Worm (Caenorhabditis elegans) whole organism, L4 larva: ENCODE results near the gene Y39A1A.20.

Source experiments
- D1046.2 ChIP-seq: fragments of 200-800 bp; sonication (Bioruptor generic); IDR thresholded peaks from 2 replicates; pipeline ENCODE4 v1.3.6; 2022; ENCODE audit warnings: missing genetic modification characterization, missing compliant biosample characterization
- F37D6.2 ChIP-seq: sonication (generic microtip); optimal IDR thresholded peaks from 2 replicates; lab custom pipeline; 2016; ENCODE audit warnings: mild to moderate bottlenecking, missing genetic modification characterization, missing compliant biosample characterization
- F49E8.2 ChIP-seq: sonication (generic microtip); optimal IDR thresholded peaks from 2 replicates; lab custom pipeline; 2016; ENCODE audit warnings: missing compliant biosample characterization, mild to moderate bottlenecking, missing genetic modification characterization, borderline replicate concordance
- T26A8.4 ChIP-seq: fragments of 200-800 bp; sonication (Bioruptor generic); IDR thresholded peaks from 2 replicates; pipeline ENCODE4 v1.3.6; 2022; ENCODE audit warnings: missing genetic modification characterization, missing compliant biosample characterization
- Y105C5A.15 ChIP-seq: fragments of 200-800 bp; sonication (Bioruptor generic); IDR thresholded peaks from 2 replicates; pipeline ENCODE4 v1.3.6; 2022; ENCODE audit warnings: missing genetic modification characterization, missing compliant biosample characterization
- Y48G9A.11 ChIP-seq: fragments of 200-800 bp; sonication (Bioruptor generic); IDR thresholded peaks from 2 replicates; pipeline ENCODE4 v1.3.6; 2022; ENCODE audit warnings: missing genetic modification reagents, missing genetic modification characterization, missing compliant biosample characterization
- Y5F2A.4 ChIP-seq: fragments of 200-800 bp; sonication (Bioruptor generic); optimal IDR thresholded peaks from 2 replicates; lab custom pipeline; 2018; ENCODE audit warnings: mild to moderate bottlenecking, missing genetic modification characterization, missing compliant biosample characterization
- Y75B8A.6 ChIP-seq: fragments of 200-800 bp; sonication (Bioruptor generic); IDR thresholded peaks from 2 replicates; pipeline ENCODE4 v1.3.6; 2022; ENCODE audit warnings: missing genetic modification reagents, missing genetic modification characterization, missing compliant biosample characterization
- aha-1 ChIP-seq: fragments of 150-350 bp; peaks from one replicate; lab custom pipeline; 2014; ENCODE audit warnings: missing biosample characterization, missing genetic modification characterization
- aly-2 ChIP-seq: sonication (generic microtip); optimal IDR thresholded peaks from 2 replicates; lab custom pipeline; 2018; ENCODE audit warnings: missing biosample characterization, missing genetic modification characterization
- ama-1 ChIP-seq: fragments of 150-350 bp; optimal IDR thresholded peaks from 2 replicates; lab custom pipeline; 2014; ENCODE audit warnings: inconsistent platforms, mixed read lengths
- arid-1 ChIP-seq: fragments of 200-800 bp; sonication (Bioruptor generic); conservative IDR thresholded peaks from 2 replicates; pipeline ENCODE4 v1.3.6; 2022; ENCODE audit warnings: missing genetic modification reagents, missing genetic modification characterization, missing compliant biosample characterization
- ceh-28 ChIP-seq: fragments of 150-350 bp; optimal IDR thresholded peaks from 2 replicates; lab custom pipeline; 2014; ENCODE audit warnings: missing biosample characterization, missing genetic modification reagents, missing genetic modification characterization
- ces-1 ChIP-seq: fragments of 150-350 bp; sonication (generic microtip); optimal IDR thresholded peaks from 4 replicates; lab custom pipeline; 2014; ENCODE audit warnings: missing biosample characterization, missing genetic modification reagents, missing genetic modification characterization
- daf-12 ChIP-seq: fragments of 150-350 bp; optimal IDR thresholded peaks from 2 replicates; lab custom pipeline; 2014; ENCODE audit warnings: missing biosample characterization, missing genetic modification reagents, missing genetic modification characterization
- dmd-6 ChIP-seq: fragments of 200-800 bp; sonication (Bioruptor generic); IDR thresholded peaks from 2 replicates; pipeline ENCODE4 v1.3.6; 2022; ENCODE audit warnings: missing genetic modification reagents, missing genetic modification characterization, missing compliant biosample characterization
- dmd-9 ChIP-seq: fragments of 200-800 bp; sonication (Bioruptor generic); IDR thresholded peaks from 2 replicates; pipeline ENCODE4 v1.3.6; 2022; ENCODE audit warnings: missing genetic modification reagents, missing genetic modification characterization, missing compliant biosample characterization
- duxl-1 ChIP-seq: sonication (generic microtip); optimal IDR thresholded peaks from 2 replicates; lab custom pipeline; 2016; ENCODE audit warnings: mild to moderate bottlenecking, missing genetic modification characterization, moderate library complexity, missing compliant biosample characterization; ENCODE audit not compliant: poor library complexity
- egl-43 ChIP-seq: fragments of 200-800 bp; sonication (Bioruptor generic); IDR thresholded peaks from 2 replicates; pipeline ENCODE4 v1.3.6; 2022; ENCODE audit warnings: missing genetic modification reagents, missing genetic modification characterization, missing compliant biosample characterization
- fkh-10 ChIP-seq: fragments of 150-350 bp; optimal IDR thresholded peaks from 2 replicates; lab custom pipeline; 2014; ENCODE audit warnings: missing biosample characterization, missing genetic modification reagents, missing genetic modification characterization
- hif-1 ChIP-seq, 2 experiments: sonication (generic microtip); optimal IDR thresholded peaks; 2 replicates each; lab custom pipeline; 2016 to 2017; ENCODE audit warnings: missing compliant biosample characterization in 2 of 2, missing genetic modification characterization in 2 of 2, missing genetic modification reagents in 2 of 2, missing genotype in 2 of 2, mild to moderate bottlenecking in 1 of 2
- hlh-11 ChIP-seq: fragments of 200-800 bp; sonication (Bioruptor generic); optimal IDR thresholded peaks from 2 replicates; lab custom pipeline; 2018; ENCODE audit warnings: mild to moderate bottlenecking, missing genetic modification characterization, missing compliant biosample characterization
- hmg-1.1 ChIP-seq: fragments of 200-800 bp; sonication (Bioruptor generic); IDR thresholded peaks from 2 replicates; pipeline ENCODE4 v1.3.6; 2022; ENCODE audit warnings: missing genetic modification reagents, missing genetic modification characterization, missing compliant biosample characterization
- jun-1 ChIP-seq: fragments of 150-350 bp; optimal IDR thresholded peaks from 2 replicates; lab custom pipeline; 2014; ENCODE audit warnings: missing biosample characterization, missing genetic modification reagents, missing genetic modification characterization
- lim-7 ChIP-seq: fragments of 200-800 bp; sonication (Bioruptor generic); IDR thresholded peaks from 2 replicates; pipeline ENCODE4 v1.3.6; 2022; ENCODE audit warnings: missing genetic modification characterization, missing compliant biosample characterization
- lin-13 ChIP-seq: fragments of 150-350 bp; optimal IDR thresholded peaks from 2 replicates; lab custom pipeline; 2014; ENCODE audit warnings: missing biosample characterization, missing genetic modification reagents, missing genetic modification characterization
- lin-38 ChIP-seq: fragments of 200-800 bp; sonication (Bioruptor generic); IDR thresholded peaks from 2 replicates; pipeline ENCODE4 v1.3.6; 2022; ENCODE audit warnings: missing genetic modification reagents, missing genetic modification characterization, missing compliant biosample characterization
- lir-3 ChIP-seq: sonication (generic microtip); optimal IDR thresholded peaks from 2 replicates; lab custom pipeline; 2016; ENCODE audit warnings: mild to moderate bottlenecking, missing genetic modification characterization, missing compliant biosample characterization
- lsy-2 ChIP-seq, 2 experiments: fragments of 150-350 bp in 1 of 2; sonication (generic microtip) in 1 of 2; optimal IDR thresholded peaks; 2 replicates each; lab custom pipeline; 2014 to 2017; ENCODE audit warnings: missing biosample characterization in 2 of 2, missing genetic modification characterization in 2 of 2
- mep-1 ChIP-seq: fragments of 150-350 bp; sonication (generic microtip); optimal IDR thresholded peaks from 3 replicates; lab custom pipeline; 2014; ENCODE audit warnings: missing biosample characterization, missing genetic modification characterization
- mes-2 ChIP-seq: sonication (generic microtip); optimal IDR thresholded peaks from 2 replicates; lab custom pipeline; 2016; ENCODE audit warnings: missing genotype, mild to moderate bottlenecking, missing genetic modification characterization, missing compliant biosample characterization; ENCODE audit not compliant: poor library complexity, severe bottlenecking
- mxl-2 ChIP-seq: fragments of 200-800 bp; sonication (Bioruptor generic); conservative IDR thresholded peaks from 2 replicates; pipeline ENCODE4 v1.3.6; 2022; ENCODE audit warnings: missing genetic modification reagents, missing genetic modification characterization, missing compliant biosample characterization
- mxl-3 ChIP-seq: fragments of 200-800 bp; sonication (Bioruptor generic); optimal IDR thresholded peaks from 2 replicates; lab custom pipeline; 2018; ENCODE audit warnings: mild to moderate bottlenecking, missing genetic modification characterization, missing compliant biosample characterization
- nhr-102 ChIP-seq: sonication (generic microtip); optimal IDR thresholded peaks from 2 replicates; lab custom pipeline; 2016; ENCODE audit warnings: mild to moderate bottlenecking, missing genetic modification characterization, moderate library complexity, missing compliant biosample characterization
- nhr-11 ChIP-seq: fragments of 150-350 bp; optimal IDR thresholded peaks from 2 replicates; lab custom pipeline; 2014; ENCODE audit warnings: missing biosample characterization, missing genetic modification characterization
- nhr-28 ChIP-seq: fragments of 150-350 bp; optimal IDR thresholded peaks from 2 replicates; lab custom pipeline; 2014; ENCODE audit warnings: missing biosample characterization, missing genetic modification characterization
- nhr-41 ChIP-seq: fragments of 200-800 bp; sonication (Bioruptor generic); IDR thresholded peaks from 2 replicates; pipeline ENCODE4 v1.3.6; 2022; ENCODE audit warnings: missing genetic modification reagents, missing genetic modification characterization, missing compliant biosample characterization
- nhr-6 ChIP-seq: fragments of 150-350 bp; optimal IDR thresholded peaks from 2 replicates; lab custom pipeline; 2014; ENCODE audit warnings: missing biosample characterization, missing genetic modification characterization
- php-3 ChIP-seq: fragments of 200-800 bp; sonication (Bioruptor generic); IDR thresholded peaks from 2 replicates; pipeline ENCODE4 v1.3.6; 2022; ENCODE audit warnings: missing genetic modification reagents, missing genetic modification characterization, missing compliant biosample characterization
- pqm-1 ChIP-seq: sonication (generic microtip); optimal IDR thresholded peaks from 2 replicates; lab custom pipeline; 2017; ENCODE audit warnings: missing biosample characterization, missing genetic modification characterization
- rbr-2 ChIP-seq: sonication (generic microtip); optimal IDR thresholded peaks from 2 replicates; lab custom pipeline; 2016; ENCODE audit warnings: missing genotype, missing genetic modification characterization, missing compliant biosample characterization
- saeg-2 ChIP-seq: fragments of 200-800 bp; sonication (Bioruptor generic); IDR thresholded peaks from 2 replicates; pipeline ENCODE4 v1.3.6; 2022; ENCODE audit warnings: missing genetic modification reagents, missing genetic modification characterization, missing compliant biosample characterization
- sdz-12 ChIP-seq: fragments of 200-800 bp; sonication (Bioruptor generic); optimal IDR thresholded peaks from 2 replicates; lab custom pipeline; 2018; ENCODE audit warnings: mild to moderate bottlenecking, missing genetic modification characterization, missing compliant biosample characterization
- skn-1 ChIP-seq: fragments of 150-350 bp; optimal IDR thresholded peaks from 2 replicates; lab custom pipeline; 2014; ENCODE audit warnings: missing biosample characterization, missing genetic modification characterization
- spr-1 ChIP-seq: sonication (generic microtip); optimal IDR thresholded peaks from 2 replicates; lab custom pipeline; 2016; ENCODE audit warnings: mild to moderate bottlenecking, missing genetic modification characterization, missing compliant biosample characterization
- unc-39 ChIP-seq: sonication (generic microtip); optimal IDR thresholded peaks from 2 replicates; lab custom pipeline; 2017; ENCODE audit warnings: missing biosample characterization, missing genetic modification characterization
- zag-1 ChIP-seq: fragments of 150-350 bp; optimal IDR thresholded peaks from 2 replicates; lab custom pipeline; 2014; ENCODE audit warnings: missing biosample characterization, missing genetic modification characterization
- zfp-2 ChIP-seq: sonication (generic microtip); optimal IDR thresholded peaks from 2 replicates; lab custom pipeline; 2016; ENCODE audit warnings: mild to moderate bottlenecking, missing genetic modification characterization, missing compliant biosample characterization
- zip-2 ChIP-seq: fragments of 150-350 bp; optimal IDR thresholded peaks from 2 replicates; lab custom pipeline; 2014; ENCODE audit warnings: missing biosample characterization, missing genetic modification characterization
- ztf-11 ChIP-seq: fragments of 150-350 bp; optimal IDR thresholded peaks from 2 replicates; lab custom pipeline; 2014; ENCODE audit warnings: missing biosample characterization, missing genetic modification characterization

Gene Y39A1A.20

ce11 chrIII:10747620-10748479, 47.5 kb upstream of the Y39A1A.20 start, which contains the start of the genes ran-1 and dkc-1 (continued):
- TF ChIP-seq ceh-28 (tag; lab: Kevin White, UChicago) (peak; percentile 48), D1046.2 (GFP tag; lab: Robert Waterston, UW) (no peak; the same call in 1 of the 2 replicates), saeg-2 (no peak), ama-1 (lab: Kevin White, UChicago) (peak; percentile 27), mes-2 (tag; lab: Kevin White, UChicago) (peak; percentile 84), nhr-6 (tag; lab: Kevin White, UChicago) (peak; percentile 33), mep-1 (peak; percentile 79), aha-1 (tag; lab: Kevin White, UChicago) (peak; percentile 98), ztf-11 (tag; lab: Kevin White, UChicago) (no peak), hlh-11 (tag; lab: Kevin White, UChicago) (peak; percentile 58), zip-2 (tag; lab: Kevin White, UChicago) (no peak), skn-1 (no peak), nhr-41 (GFP tag; lab: Robert Waterston, UW) (no peak), unc-39 (tag; lab: Kevin White, UChicago) (no peak), jun-1 (tag; lab: Kevin White, UChicago) (no peak), hmg-1.1 (GFP tag; lab: Robert Waterston, UW) (peak; percentile 79), fkh-10 (GFP tag; lab: Kevin White, UChicago) (no peak), sdz-12 (GFP tag; lab: Kevin White, UChicago) (no peak), lim-7 (GFP tag; lab: Robert Waterston, UW) (no peak), F37D6.2 (tag; lab: Kevin White, UChicago) (peak; percentile 15), arid-1 (GFP tag; lab: Robert Waterston, UW) (peak; percentile 39; the same call in 1 of the 2 replicates), zfp-2 (tag; lab: Kevin White, UChicago) (no peak), nhr-11 (tag; lab: Kevin White, UChicago) (peak; percentile 68), egl-43 (GFP tag; lab: Robert Waterston, UW) (no peak), Y48G9A.11 (GFP tag; lab: Robert Waterston, UW) (peak; percentile 67), php-3 (GFP tag; lab: Robert Waterston, UW) (no peak), lsy-2 (tag; optimal IDR thresholded peaks at IDR 0.05; lab: Kevin White, UChicago) (peak in 1 of 2 experiments; percentile 85), nhr-102 (tag; lab: Kevin White, UChicago) (peak; percentile 12), lin-38 (peak; percentile 86), zag-1 (tag; lab: Kevin White, UChicago) (no peak), dmd-9 (GFP tag; lab: Robert Waterston, UW) (peak; percentile 59; the same call in 1 of the 2 replicates), nhr-28 (tag; lab: Kevin White, UChicago) (peak; percentile 54), F49E8.2 (tag; lab: Kevin White, UChicago) (peak; percentile 44), lin-13 (GFP tag; lab: Kevin White, UChicago) (peak; percentile 87), lir-3 (tag; lab: Kevin White, UChicago) (no peak), Y5F2A.4 (GFP tag; lab: Kevin White, UChicago) (no peak), Y75B8A.6 (GFP tag; lab: Robert Waterston, UW) (no peak), mxl-2 (GFP tag; lab: Robert Waterston, UW) (no peak), rbr-2 (peak; percentile 73), ces-1 (GFP tag; lab: Kevin White, UChicago) (no peak), aly-2 (tag; lab: Kevin White, UChicago) (no peak), spr-1 (tag; lab: Kevin White, UChicago) (no peak), mxl-3 (GFP tag; lab: Kevin White, UChicago) (peak; percentile 9), pqm-1 (tag; lab: Kevin White, UChicago) (no peak), dmd-6 (GFP tag; lab: Robert Waterston, UW) (peak; percentile 58), duxl-1 (tag; lab: Kevin White, UChicago) (no peak), Y105C5A.15 (GFP tag; lab: Robert Waterston, UW) (no peak), T26A8.4 (GFP tag; lab: Robert Waterston, UW) (no peak; the same call in 1 of the 2 replicates), daf-12 (tag; lab: Kevin White, UChicago) (no peak), hif-1 (tag; optimal IDR thresholded peaks at IDR 0.05; lab: Kevin White, UChicago) (peak in 1 of 2 experiments; percentile 54)
